Fruit fly (Drosophila melanogaster): Measurements from ENCODE around the gene Acbp1.

DNA sequence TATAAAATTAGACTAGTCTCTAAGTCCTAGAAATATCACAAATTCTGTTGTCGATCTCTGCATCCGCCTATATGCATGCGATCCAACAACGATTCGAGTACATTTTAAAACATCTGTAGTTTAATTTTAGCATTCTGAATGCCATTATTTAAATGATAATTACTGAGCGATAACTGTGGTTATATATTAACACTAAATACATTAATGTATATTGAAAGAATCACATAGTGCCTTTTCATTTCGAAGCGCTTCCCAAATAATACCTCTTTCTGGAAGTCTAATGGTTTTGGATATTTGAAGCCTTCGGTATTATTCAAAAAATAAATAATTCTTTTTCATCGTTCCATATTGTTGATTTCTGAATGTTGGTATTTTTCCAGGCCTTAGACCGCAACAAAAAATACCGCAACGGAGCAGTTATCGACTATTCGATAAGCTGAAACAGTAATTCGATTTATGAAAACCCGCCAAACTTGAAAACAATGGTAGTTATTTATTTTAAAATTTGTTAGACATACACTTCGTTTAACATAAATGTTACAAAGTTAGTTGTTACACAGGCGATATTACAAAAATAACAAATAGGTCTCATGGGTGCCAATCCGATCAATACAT is 28.4 kb downstream of the Acbp1 start:
- TF ChIP-seq CG8478 (optimal IDR thresholded peaks at IDR 0.05) (no peak), CTCF (optimal IDR thresholded peaks at IDR 0.05) (no peak)

Measured in S2 (cell line).